Worm (Caenorhabditis elegans) whole organism, midembryonic: ENCODE data around the gene F38C2.7.

ENCODE experiments used
- klf-2 ChIP-seq: fragments of 200-800 bp; sonication (Bioruptor generic); conservative IDR thresholded peaks from 2 replicates; pipeline ENCODE4 v1.3.6; 2022; ENCODE audit warnings: missing genetic modification reagents, missing genetic modification characterization, missing compliant biosample characterization
- med-1 ChIP-seq: sonication (generic microtip); optimal IDR thresholded peaks from 2 replicates; lab custom pipeline; 2017; ENCODE audit warnings: missing genetic modification characterization, mild to moderate bottlenecking, missing compliant biosample characterization, antibody characterized with exemption, missing genetic modification reagents; ENCODE audit not compliant: insufficient read depth
- ref-1 ChIP-seq: fragments of 200-800 bp; sonication (Bioruptor generic); conservative IDR thresholded peaks from 2 replicates; pipeline ENCODE4 v1.3.6; 2022; ENCODE audit warnings: missing genetic modification reagents, missing genetic modification characterization, missing compliant biosample characterization
- tab-1 ChIP-seq: fragments of 200-800 bp; sonication (Bioruptor generic); IDR thresholded peaks from 2 replicates; pipeline ENCODE4 v1.3.6; 2022; ENCODE audit warnings: missing genetic modification characterization, missing compliant biosample characterization

DNA sequence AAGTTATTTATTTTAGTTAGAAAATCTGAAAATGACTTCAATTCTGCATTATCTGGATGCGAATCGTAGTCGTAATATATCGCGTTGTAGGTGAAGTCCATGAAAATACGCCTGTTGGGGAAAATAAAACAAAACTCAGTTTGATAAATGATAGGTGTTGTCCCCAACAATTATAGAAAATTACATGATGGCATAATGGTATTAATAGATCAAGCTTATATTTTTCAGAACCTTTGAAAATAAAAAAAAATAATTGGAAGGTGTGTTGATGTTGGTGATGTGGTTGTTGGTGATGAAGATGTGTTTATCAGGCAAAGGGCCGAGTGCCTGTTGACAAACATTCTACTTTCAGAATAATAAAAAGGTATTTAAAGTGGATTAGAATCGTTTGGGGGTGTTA is 38.6 kb downstream of the F38C2.7 start, which contains the start of gene srw-61:
- TF ChIP-seq klf-2 (GFP tag; lab: Robert Waterston, UW) (no peak), med-1 (GFP tag; lab: Kevin White, UChicago) (no peak), tab-1 (GFP tag; lab: Robert Waterston, UW) (no peak), ref-1 (GFP tag; lab: Robert Waterston, UW) (no peak)
